Worm (Caenorhabditis elegans) whole organism, young adult: Measurements from ENCODE around the gene T07F8.1.

Experiments
- B0019.2 ChIP-seq: fragments of 200-800 bp; sonication (Bioruptor generic); conservative IDR thresholded peaks from 2 replicates; pipeline ENCODE4 v1.3.6; 2022; ENCODE audit warnings: missing genetic modification reagents, missing genetic modification characterization, missing compliant biosample characterization
- B0261.1 ChIP-seq: sonication (generic microtip); optimal IDR thresholded peaks from 2 replicates; lab custom pipeline; 2016; ENCODE audit warnings: mild to moderate bottlenecking, missing genetic modification characterization, moderate library complexity, missing compliant biosample characterization
- B0336.3 ChIP-seq: fragments of 200-800 bp; sonication (Bioruptor generic); IDR thresholded peaks from 2 replicates; pipeline ENCODE4 v1.3.6; 2022; ENCODE audit warnings: missing genetic modification characterization, missing compliant biosample characterization
- F23B12.7 ChIP-seq: sonication (generic microtip); optimal IDR thresholded peaks from 2 replicates; lab custom pipeline; 2017; ENCODE audit warnings: missing genetic modification characterization, mild to moderate bottlenecking, missing compliant biosample characterization, antibody characterized with exemption, moderate library complexity; ENCODE audit not compliant: insufficient read depth
- F33H1.4 ChIP-seq: fragments of 200-800 bp; sonication (Bioruptor generic); IDR thresholded peaks from 2 replicates; pipeline ENCODE4 v1.3.6; 2022; ENCODE audit warnings: missing genetic modification reagents, missing genetic modification characterization, missing compliant biosample characterization
- F39B2.1 ChIP-seq: fragments of 200-800 bp; sonication (Bioruptor generic); IDR thresholded peaks from 2 replicates; pipeline ENCODE4 v1.3.6; 2022; ENCODE audit warnings: missing genetic modification reagents, missing genetic modification characterization, missing compliant biosample characterization
- F55B11.4 ChIP-seq: sonication (generic microtip); optimal IDR thresholded peaks from 2 replicates; lab custom pipeline; 2016; ENCODE audit warnings: missing compliant biosample characterization, missing genetic modification characterization, borderline replicate concordance; ENCODE audit not compliant: insufficient read depth
- F57A8.1 ChIP-seq: fragments of 200-800 bp; sonication (Bioruptor generic); optimal IDR thresholded peaks from 2 replicates; lab custom pipeline; 2018; ENCODE audit warnings: mild to moderate bottlenecking, missing genetic modification characterization, moderate library complexity, missing compliant biosample characterization
- Y56A3A.18 ChIP-seq: fragments of 200-800 bp; sonication (Bioruptor generic); IDR thresholded peaks from 2 replicates; pipeline ENCODE4 v1.3.6; 2022; ENCODE audit warnings: missing genetic modification reagents, missing genetic modification characterization, missing compliant biosample characterization
- ZK185.1 ChIP-seq: sonication (generic microtip); optimal IDR thresholded peaks from 2 replicates; lab custom pipeline; 2016; ENCODE audit warnings: mild to moderate bottlenecking, missing genetic modification characterization, missing compliant biosample characterization; ENCODE audit not compliant: poor library complexity, severe bottlenecking
- akir-1 ChIP-seq: fragments of 200-800 bp; sonication (Bioruptor generic); optimal IDR thresholded peaks from 2 replicates; lab custom pipeline; 2018; ENCODE audit warnings: mild to moderate bottlenecking, missing genetic modification characterization, moderate library complexity, missing compliant biosample characterization
- ama-1 ChIP-seq, 3 experiments: fragments of 150-350 bp in 1 of 3; sonication (generic microtip) in 2 of 3; optimal IDR thresholded peaks; 2 replicates each; lab custom pipeline; 2014 to 2018; ENCODE audit warnings: missing biosample characterization in 2 of 3, missing genetic modification characterization in 2 of 3, missing genetic modification reagents in 2 of 3
- attf-3 ChIP-seq: fragments of 200-800 bp; sonication (Bioruptor generic); conservative IDR thresholded peaks from 2 replicates; pipeline ENCODE4 v1.3.6; 2022; ENCODE audit warnings: missing genetic modification reagents, missing genetic modification characterization, missing compliant biosample characterization
- attf-5 ChIP-seq: fragments of 200-800 bp; sonication (Bioruptor generic); optimal IDR thresholded peaks from 2 replicates; lab custom pipeline; 2018; ENCODE audit warnings: mild to moderate bottlenecking, missing genetic modification characterization, missing compliant biosample characterization
- ceh-100 ChIP-seq: fragments of 200-800 bp; sonication (Bioruptor generic); IDR thresholded peaks from 2 replicates; pipeline ENCODE4 v1.3.6; 2022; ENCODE audit warnings: missing genetic modification reagents, missing genetic modification characterization, missing compliant biosample characterization
- ceh-40 ChIP-seq: fragments of 200-800 bp; sonication (Bioruptor generic); IDR thresholded peaks from 2 replicates; pipeline ENCODE4 v1.3.6; 2022; ENCODE audit warnings: missing genetic modification characterization, missing compliant biosample characterization
- ceh-58 ChIP-seq: fragments of 200-800 bp; sonication (Bioruptor generic); IDR thresholded peaks from 2 replicates; pipeline ENCODE4 v1.3.6; 2022; ENCODE audit warnings: missing genetic modification characterization, missing compliant biosample characterization
- ceh-91 ChIP-seq: fragments of 200-800 bp; sonication (Bioruptor generic); IDR thresholded peaks from 2 replicates; pipeline ENCODE4 v1.3.6; 2022; ENCODE audit warnings: missing genetic modification reagents, missing genetic modification characterization, missing compliant biosample characterization
- efl-1 ChIP-seq: fragments of 150-350 bp; optimal IDR thresholded peaks from 2 replicates; lab custom pipeline; 2014; ENCODE audit warnings: missing biosample characterization, missing genetic modification reagents, missing genetic modification characterization
- egl-18 ChIP-seq: fragments of 200-800 bp; sonication (Bioruptor generic); IDR thresholded peaks from 2 replicates; pipeline ENCODE4 v1.3.6; 2022; ENCODE audit warnings: missing genetic modification reagents, missing genetic modification characterization, missing compliant biosample characterization
- egl-44 ChIP-seq: fragments of 200-800 bp; sonication (Bioruptor generic); IDR thresholded peaks from 2 replicates; pipeline ENCODE4 v1.3.6; 2022; ENCODE audit warnings: missing genetic modification reagents, missing genetic modification characterization, missing compliant biosample characterization
- ekl-4 ChIP-seq: fragments of 200-800 bp; sonication (Bioruptor generic); IDR thresholded peaks from 2 replicates; pipeline ENCODE4 v1.3.6; 2022; ENCODE audit warnings: missing genetic modification reagents, missing genetic modification characterization, missing compliant biosample characterization
- hlh-26 ChIP-seq: fragments of 200-800 bp; sonication (Bioruptor generic); conservative IDR thresholded peaks from 2 replicates; pipeline ENCODE4 v1.3.6; 2022; ENCODE audit warnings: missing genetic modification reagents, missing genetic modification characterization, missing compliant biosample characterization
- hmg-20 ChIP-seq: fragments of 200-800 bp; sonication (Bioruptor generic); IDR thresholded peaks from 2 replicates; pipeline ENCODE4 v1.3.6; 2022; ENCODE audit warnings: missing genetic modification reagents, missing genetic modification characterization, missing compliant biosample characterization
- hrde-1 ChIP-seq: sonication (generic microtip); optimal IDR thresholded peaks from 2 replicates; lab custom pipeline; 2016; ENCODE audit warnings: missing genetic modification characterization, mild to moderate bottlenecking, missing compliant biosample characterization, moderate library complexity, missing genotype, missing genetic modification reagents, borderline replicate concordance
- lag-1 ChIP-seq: fragments of 200-800 bp; sonication (Bioruptor generic); IDR thresholded peaks from 2 replicates; pipeline ENCODE4 v1.3.6; 2022; ENCODE audit warnings: missing genetic modification reagents, missing genetic modification characterization, missing compliant biosample characterization
- lin-40 ChIP-seq: sonication (generic microtip); optimal IDR thresholded peaks from 2 replicates; lab custom pipeline; 2016; ENCODE audit warnings: missing genetic modification characterization, mild to moderate bottlenecking, missing compliant biosample characterization, missing genotype, missing genetic modification reagents
- lin-54 ChIP-seq: fragments of 200-800 bp; sonication (Bioruptor generic); optimal IDR thresholded peaks from 2 replicates; lab custom pipeline; 2018; ENCODE audit warnings: mild to moderate bottlenecking, missing genetic modification characterization, missing compliant biosample characterization
- lsl-1 ChIP-seq: fragments of 200-800 bp; sonication (Bioruptor generic); optimal IDR thresholded peaks from 2 replicates; lab custom pipeline; 2018; ENCODE audit warnings: mild to moderate bottlenecking, missing genetic modification characterization, moderate library complexity, missing compliant biosample characterization
- mcd-1 ChIP-seq: fragments of 200-800 bp; sonication (Bioruptor generic); IDR thresholded peaks from 2 replicates; pipeline ENCODE4 v1.3.6; 2022; ENCODE audit warnings: missing genetic modification reagents, missing genetic modification characterization, missing compliant biosample characterization
- nfya-1 ChIP-seq: sonication (generic microtip); optimal IDR thresholded peaks from 2 replicates; lab custom pipeline; 2017; ENCODE audit warnings: antibody characterized with exemption, missing compliant biosample characterization, missing genetic modification characterization, borderline replicate concordance; ENCODE audit not compliant: insufficient read depth
- nhr-90 ChIP-seq: sonication (generic microtip); optimal IDR thresholded peaks from 2 replicates; lab custom pipeline; 2016; ENCODE audit warnings: missing genotype, mild to moderate bottlenecking, missing genetic modification characterization, missing compliant biosample characterization
- pbrm-1 ChIP-seq: fragments of 200-800 bp; sonication (Bioruptor generic); IDR thresholded peaks from 2 replicates; pipeline ENCODE4 v1.3.6; 2022; ENCODE audit warnings: missing genetic modification reagents, missing genetic modification characterization, missing compliant biosample characterization
- rpc-1 ChIP-seq, 2 experiments: fragments of 150-350 bp in 1 of 2; sonication (generic microtip) in 1 of 2; optimal IDR thresholded peaks; 2 replicates each; lab custom pipeline; 2014 to 2018; ENCODE audit warnings: missing biosample characterization in 1 of 2, missing genetic modification characterization in 1 of 2, missing genetic modification reagents in 1 of 2, missing genotype in 1 of 2
- sea-2 ChIP-seq: fragments of 200-800 bp; sonication (Bioruptor generic); IDR thresholded peaks from 2 replicates; pipeline ENCODE4 v1.3.6; 2022; ENCODE audit warnings: missing genetic modification characterization, missing compliant biosample characterization
- snpc-1.3 ChIP-seq: sonication (generic microtip); optimal IDR thresholded peaks from 2 replicates; lab custom pipeline; 2017; ENCODE audit warnings: missing genetic modification characterization, mild to moderate bottlenecking, missing compliant biosample characterization, antibody characterized with exemption, moderate library complexity, missing genotype, missing genetic modification reagents; ENCODE audit not compliant: insufficient read depth
- snpc-3.4 ChIP-seq: sonication (generic microtip); optimal IDR thresholded peaks from 2 replicates; lab custom pipeline; 2017; ENCODE audit warnings: missing genetic modification characterization, mild to moderate bottlenecking, missing compliant biosample characterization, antibody characterized with exemption, moderate library complexity, missing genotype, missing genetic modification reagents
- snpc-4 ChIP-seq, 5 experiments: fragments of 150-350 bp in 1 of 5; sonication (generic microtip) in 4 of 5; optimal IDR thresholded peaks; 2 replicates each; lab custom pipeline; 2014 to 2018; ENCODE audit warnings: missing genetic modification characterization in 5 of 5, missing biosample characterization in 3 of 5, antibody characterized with exemption in 2 of 5, mild to moderate bottlenecking in 2 of 5, missing compliant biosample characterization in 2 of 5, missing genotype in 2 of 5, moderate library complexity in 2 of 5, missing genetic modification reagents in 1 of 5
- sptf-2 ChIP-seq: fragments of 200-800 bp; sonication (Bioruptor generic); optimal IDR thresholded peaks from 2 replicates; lab custom pipeline; 2018; ENCODE audit warnings: mild to moderate bottlenecking, missing genetic modification characterization, missing compliant biosample characterization
- tlf-1 ChIP-seq: fragments of 200-800 bp; sonication (Bioruptor generic); optimal IDR thresholded peaks from 2 replicates; lab custom pipeline; 2018; ENCODE audit warnings: mild to moderate bottlenecking, missing genetic modification characterization, missing compliant biosample characterization
- xnd-1 ChIP-seq: sonication (generic microtip); optimal IDR thresholded peaks from 2 replicates; lab custom pipeline; 2016; ENCODE audit warnings: missing genotype, missing genetic modification reagents, missing genetic modification characterization, missing compliant biosample characterization
- ztf-18 ChIP-seq: sonication (generic microtip); optimal IDR thresholded peaks from 2 replicates; lab custom pipeline; 2016; ENCODE audit warnings: missing genotype, mild to moderate bottlenecking, missing genetic modification characterization, missing compliant biosample characterization
- ztf-25 ChIP-seq: fragments of 200-800 bp; sonication (Bioruptor generic); IDR thresholded peaks from 2 replicates; pipeline ENCODE4 v1.3.6; 2022; ENCODE audit warnings: missing genetic modification reagents, missing genetic modification characterization, missing compliant biosample characterization

Gene T07F8.1

ce11 chrII:7147550-7147949 is 649 bp upstream of the T07F8.1 start (continued):
- TF ChIP-seq snpc-1.3 (tag; lab: Kevin White, UChicago), result peak; percentile 73
- TF ChIP-seq ceh-91 (GFP tag; lab: Robert Waterston, UW), result peak; percentile 78
- peak; percentile 55 for TF ChIP-seq tlf-1
- TF ChIP-seq F33H1.4 (GFP tag; lab: Robert Waterston, UW), result peak; percentile 61
- peak; percentile 45 for TF ChIP-seq efl-1 (GFP tag; lab: Kevin White, UChicago)
- peak; percentile 31; the same call in 1 of the 2 replicates for TF ChIP-seq attf-3 (GFP tag; lab: Robert Waterston, UW)
- peak; percentile 85 for TF ChIP-seq lin-54
- peak; percentile 35 for TF ChIP-seq ZK185.1 (tag; lab: Kevin White, UChicago)
- no peak for TF ChIP-seq hlh-26 (GFP tag; lab: Robert Waterston, UW)
- TF ChIP-seq B0261.1 (tag; lab: Kevin White, UChicago), result no peak
- peak; percentile 84 for TF ChIP-seq lsl-1 (GFP tag; lab: Kevin White, UChicago)
- TF ChIP-seq B0019.2 (GFP tag; lab: Robert Waterston, UW), result peak; percentile 61
- TF ChIP-seq lin-40 (tag; lab: Kevin White, UChicago), result peak; percentile 27
- peak; percentile 88; the same call in 1 of the 2 replicates for TF ChIP-seq mcd-1
- TF ChIP-seq xnd-1, result peak; percentile 51
- TF ChIP-seq hrde-1 (tag; lab: Kevin White, UChicago), result peak; percentile 46
- TF ChIP-seq sea-2 (GFP tag; lab: Robert Waterston, UW), result no peak
- TF ChIP-seq attf-5 (GFP tag; lab: Kevin White, UChicago), result peak; percentile 68
- no peak for TF ChIP-seq egl-44 (GFP tag; lab: Robert Waterston, UW)
- peak; percentile 18 for TF ChIP-seq snpc-4 (GFP tag; optimal IDR thresholded peaks at IDR 0.05; lab: Kevin White, UChicago)
- TF ChIP-seq snpc-4 (tag; optimal IDR thresholded peaks at IDR 0.05; lab: Kevin White, UChicago), result peak in 2 of 4 experiments; percentile 28 to 32
- 0 out of 2 replicates have a peak, but pooled peaks have one; percentile 17 for TF ChIP-seq ekl-4 (GFP tag; lab: Robert Waterston, UW)
- TF ChIP-seq rpc-1 (optimal IDR thresholded peaks at IDR 0.05; lab: Kevin White, UChicago), result no peak
- no peak for TF ChIP-seq rpc-1 (tag; optimal IDR thresholded peaks at IDR 0.05; lab: Kevin White, UChicago)
- no peak for TF ChIP-seq ceh-40
- peak; percentile 34 for TF ChIP-seq F23B12.7
- no peak for TF ChIP-seq hmg-20
- no peak for TF ChIP-seq ceh-58
- peak; percentile 78 for TF ChIP-seq snpc-3.4
- TF ChIP-seq ceh-100, result peak; percentile 55; the same call in 1 of the 2 replicates

- TF ChIP-seq F33H1.4 (GFP tag; lab: Robert Waterston, UW) (peak; percentile 82), ama-1 (optimal IDR thresholded peaks at IDR 0.05; lab: Kevin White, UChicago) (no peak), ama-1 (GFP tag; optimal IDR thresholded peaks at IDR 0.05; lab: Kevin White, UChicago) (peak in 1 of 2 experiments; percentile 15), snpc-4 (GFP tag; optimal IDR thresholded peaks at IDR 0.05; lab: Kevin White, UChicago) (peak; percentile 58), snpc-4 (tag; optimal IDR thresholded peaks at IDR 0.05; lab: Kevin White, UChicago) (peak; percentile 48 to 89 (median 86)), efl-1 (GFP tag; lab: Kevin White, UChicago) (peak; percentile 64), Y56A3A.18 (GFP tag; lab: Robert Waterston, UW) (peak; percentile 87), pbrm-1 (GFP tag; lab: Robert Waterston, UW) (peak; percentile 95), nfya-1 (no peak), nhr-90 (tag; lab: Kevin White, UChicago) (peak; percentile 22), lag-1 (GFP tag; lab: Robert Waterston, UW) (no peak), B0019.2 (GFP tag; lab: Robert Waterston, UW) (peak; percentile 69), F55B11.4 (tag; lab: Kevin White, UChicago) (no peak), egl-18 (GFP tag; lab: Robert Waterston, UW) (peak; percentile 81), B0336.3 (GFP tag; lab: Robert Waterston, UW) (peak; percentile 96), ztf-18 (tag; lab: Kevin White, UChicago) (peak; percentile 100), ztf-25 (no peak), F57A8.1 (GFP tag; lab: Kevin White, UChicago) (no peak), sptf-2 (GFP tag; lab: Kevin White, UChicago) (no peak), ceh-100 (peak; percentile 88), F39B2.1 (GFP tag; lab: Robert Waterston, UW) (peak; percentile 82; the same call in 1 of the 2 replicates), ZK185.1 (tag; lab: Kevin White, UChicago) (peak; percentile 94), akir-1 (GFP tag; lab: Kevin White, UChicago) (no peak)
Measured at ce11 chrII:7151969-7152631, 3.9 kb downstream of the T07F8.1 start, which contains the start of gene fust-1. Gene fust-1, plus strand, starts transcription at chrII:7152581.
